Fruit fly (Drosophila melanogaster): ENCODE results near the gene CG33995.
A peak's percentile ranks its signal among the peaks of the same experiment; 100 is the strongest.

CG33995 gene

dm6 chr2L:5095350-5095962 is 52.4 kb downstream of the CG33995 start (continued):
- TF ChIP-seq PHDP (tag; optimal IDR thresholded peaks at IDR 0.05) (peak; percentile 23), CG2199 (GFP tag; IDR thresholded peaks at IDR 0.05) (0 out of 3 replicates have a peak, but pooled peaks have one; percentile 14), CG3281 (GFP tag; optimal IDR thresholded peaks at IDR 0.05) (peak; percentile 13), chinmo (GFP tag; IDR thresholded peaks at IDR 0.05; ENCODE audit: partially characterized antibody) (peak; percentile 91; the same call in 3 of the 4 replicates), B-H2 (GFP tag; optimal IDR thresholded peaks at IDR 0.05) (peak; percentile 13), H15 (GFP tag; IDR thresholded peaks at IDR 0.05) (no peak), CG16779 (GFP tag; IDR thresholded peaks at IDR 0.05) (no peak), Xrp1 (GFP tag; IDR thresholded peaks at IDR 0.05) (no peak), D19A (tag; optimal IDR thresholded peaks at IDR 0.05) (peak; percentile 5), vvl (GFP tag; IDR thresholded peaks at IDR 0.05) (peak; percentile 65), Eip74EF (GFP tag; optimal IDR thresholded peaks at IDR 0.05) (peak in 1 of 2 experiments; percentile 92), Atf6 (GFP tag; IDR thresholded peaks at IDR 0.05) (0 out of 2 replicates have a peak, but pooled peaks have one; percentile 22), mirr (GFP tag; optimal IDR thresholded peaks at IDR 0.05) (peak; percentile 65), HmgZ (tag; optimal IDR thresholded peaks at IDR 0.05) (peak; percentile 2), CG8290 (GFP tag; optimal IDR thresholded peaks at IDR 0.05) (no peak), CG8290 (tag; optimal IDR thresholded peaks at IDR 0.05) (peak in 1 of 2 experiments; percentile 46), Fer1 (GFP tag; optimal IDR thresholded peaks at IDR 0.05) (peak; percentile 24), Hmr (GFP tag; optimal IDR thresholded peaks at IDR 0.05) (peak; percentile 26), Hand (GFP tag; optimal IDR thresholded peaks at IDR 0.05) (peak; percentile 5), CG12769 (tag; optimal IDR thresholded peaks at IDR 0.05) (peak; percentile 83), lbe (GFP tag; optimal IDR thresholded peaks at IDR 0.05) (peak; percentile 8), sug (tag; optimal IDR thresholded peaks at IDR 0.05) (peak; percentile 54), CG34376 (GFP tag; optimal IDR thresholded peaks at IDR 0.05) (peak; percentile 84), cato (GFP tag; optimal IDR thresholded peaks at IDR 0.05; ENCODE audit: borderline replicate concordance) (no peak), CG7987 (GFP tag; optimal IDR thresholded peaks at IDR 0.05) (peak; percentile 21), BtbVII (GFP tag; optimal IDR thresholded peaks at IDR 0.05) (peak; percentile 15), Rfx (GFP tag; IDR thresholded peaks at IDR 0.05) (0 out of 2 replicates have a peak, but pooled peaks have one; percentile 8), Sox100B (GFP tag; optimal IDR thresholded peaks at IDR 0.05) (no peak), CrebB (tag; optimal IDR thresholded peaks at IDR 0.05) (peak; percentile 6), oc (tag; optimal IDR thresholded peaks at IDR 0.05) (peak; percentile 17), CG10543 (GFP tag; optimal IDR thresholded peaks at IDR 0.05) (peak; percentile 74), run (tag; optimal IDR thresholded peaks at IDR 0.05) (peak; percentile 70), lab (GFP tag; optimal IDR thresholded peaks at IDR 0.05) (peak; percentile 14), CG8765 (GFP tag; IDR thresholded peaks at IDR 0.05) (no peak), CG2678 (tag; optimal IDR thresholded peaks at IDR 0.05) (peak; percentile 51), CG1024 (GFP tag; IDR thresholded peaks at IDR 0.05) (no peak), CG8924 (tag; optimal IDR thresholded peaks at IDR 0.05) (peak; percentile 2)

- TF ChIP-seq Opbp (GFP tag; IDR thresholded peaks at IDR 0.05; ENCODE audit: partially characterized antibody) (peak; percentile 87), zfh1 (GFP tag; IDR thresholded peaks at IDR 0.05) (no peak), CG10959 (GFP tag; IDR thresholded peaks at IDR 0.05) (no peak), CG4617 (GFP tag; optimal IDR thresholded peaks at IDR 0.05; ENCODE audit: borderline replicate concordance) (peak; percentile 39), chinmo (GFP tag; IDR thresholded peaks at IDR 0.05; ENCODE audit: partially characterized antibody) (0 out of 4 replicates have a peak, but pooled peaks have one; percentile 14), row (GFP tag; IDR thresholded peaks at IDR 0.05) (peak; percentile 23; the same call in 1 of the 3 replicates), CG17568 (GFP tag; optimal IDR thresholded peaks at IDR 0.05) (peak; percentile 36), HmgD (GFP tag; optimal IDR thresholded peaks at IDR 0.05) (no peak), CG15011 (GFP tag; optimal IDR thresholded peaks at IDR 0.05) (no peak), ci (GFP tag; IDR thresholded peaks at IDR 0.05) (peak; percentile 45; the same call in 1 of the 3 replicates), CG16813 (GFP tag; IDR thresholded peaks at IDR 0.05; ENCODE audit: partially characterized antibody) (peak; percentile 81), stwl (tag; optimal IDR thresholded peaks at IDR 0.05) (peak; percentile 30), CG42726 (GFP tag; IDR thresholded peaks at IDR 0.05; ENCODE audit: partially characterized antibody) (peak; percentile 48; the same call in 1 of the 2 replicates), Aef1 (GFP tag; IDR thresholded peaks at IDR 0.05) (no peak)
These were observed 53.2 kb downstream of the CG33995 start, which contains the start of gene CG4230 for dm6 chr2L:5096222-5096621. CG4230 (plus strand) TSS chr2L:5096227.

Measured in whole organism, embryonic.